Worm (Caenorhabditis elegans) whole organism, late embryonic: ENCODE data around the gene srh-216.

Experiments used
- C08G9.2 ChIP-seq: sonication (generic microtip); optimal IDR thresholded peaks from 2 replicates; lab custom pipeline; 2016; ENCODE audit warnings: mild to moderate bottlenecking, missing genetic modification characterization, moderate library complexity, missing compliant biosample characterization
- C38D4.7 ChIP-seq: fragments of 200-800 bp; sonication (Bioruptor generic); optimal IDR thresholded peaks from 2 replicates; lab custom pipeline; 2018; ENCODE audit warnings: mild to moderate bottlenecking, missing genetic modification characterization, moderate library complexity, missing compliant biosample characterization
- F13H6.1 ChIP-seq: sonication (generic microtip); optimal IDR thresholded peaks from 2 replicates; lab custom pipeline; 2016; ENCODE audit warnings: missing genetic modification characterization, missing compliant biosample characterization
- K02D7.2 ChIP-seq: sonication (generic microtip); optimal IDR thresholded peaks from 2 replicates; lab custom pipeline; 2017; ENCODE audit warnings: mild to moderate bottlenecking, missing genetic modification characterization, missing compliant biosample characterization
- K09A11.1 ChIP-seq: sonication (generic microtip); optimal IDR thresholded peaks from 2 replicates; lab custom pipeline; 2017; ENCODE audit warnings: antibody characterized with exemption, mild to moderate bottlenecking, missing genetic modification characterization, missing compliant biosample characterization; ENCODE audit not compliant: insufficient read depth
- ceh-19 ChIP-seq: fragments of 200-800 bp; sonication (Bioruptor generic); optimal IDR thresholded peaks from 2 replicates; lab custom pipeline; 2018; ENCODE audit warnings: mild to moderate bottlenecking, missing genetic modification characterization, missing compliant biosample characterization
- ceh-22 ChIP-seq: sonication (generic microtip); optimal IDR thresholded peaks from 2 replicates; lab custom pipeline; 2017; ENCODE audit warnings: missing biosample characterization, missing genetic modification characterization
- ceh-31 ChIP-seq: sonication (generic microtip); optimal IDR thresholded peaks from 2 replicates; lab custom pipeline; 2016; ENCODE audit warnings: missing genetic modification characterization, missing compliant biosample characterization
- ceh-34 ChIP-seq: sonication (generic microtip); optimal IDR thresholded peaks from 2 replicates; lab custom pipeline; 2016; ENCODE audit warnings: mild to moderate bottlenecking, missing genetic modification characterization, missing compliant biosample characterization
- ceh-45 ChIP-seq: fragments of 200-800 bp; sonication (Bioruptor generic); IDR thresholded peaks from 2 replicates; pipeline ENCODE4 v1.3.6; 2022; ENCODE audit warnings: missing genetic modification reagents, missing genetic modification characterization, missing compliant biosample characterization
- ceh-6 ChIP-seq: fragments of 200-800 bp; sonication (Bioruptor generic); optimal IDR thresholded peaks from 2 replicates; lab custom pipeline; 2018; ENCODE audit warnings: mild to moderate bottlenecking, missing genetic modification characterization, missing compliant biosample characterization
- che-1 ChIP-seq: sonication (generic microtip); optimal IDR thresholded peaks from 2 replicates; lab custom pipeline; 2016; ENCODE audit warnings: mild to moderate bottlenecking, missing genetic modification characterization, missing compliant biosample characterization
- dmd-4 ChIP-seq: sonication (generic microtip); optimal IDR thresholded peaks from 2 replicates; lab custom pipeline; 2016; ENCODE audit warnings: borderline replicate concordance, missing genetic modification characterization, missing compliant biosample characterization
- dve-1 ChIP-seq: sonication (generic microtip); optimal IDR thresholded peaks from 2 replicates; lab custom pipeline; 2017; ENCODE audit warnings: antibody characterized with exemption, mild to moderate bottlenecking, missing genetic modification characterization, missing compliant biosample characterization
- elt-2 ChIP-seq: sonication (generic microtip); optimal IDR thresholded peaks from 2 replicates; lab custom pipeline; 2016; ENCODE audit warnings: missing genetic modification reagents, missing genetic modification characterization, missing compliant biosample characterization
- elt-4 ChIP-seq: sonication (generic microtip); optimal IDR thresholded peaks from 2 replicates; lab custom pipeline; 2016; ENCODE audit warnings: missing genetic modification characterization, missing compliant biosample characterization
- ets-4 ChIP-seq: sonication (generic microtip); optimal IDR thresholded peaks from 2 replicates; lab custom pipeline; 2016; ENCODE audit warnings: missing genetic modification characterization, missing compliant biosample characterization
- eyg-1 ChIP-seq: sonication (generic microtip); optimal IDR thresholded peaks from 2 replicates; lab custom pipeline; 2016; ENCODE audit warnings: missing genotype, missing genetic modification characterization, missing compliant biosample characterization
- fax-1 ChIP-seq: sonication (generic microtip); optimal IDR thresholded peaks from 2 replicates; lab custom pipeline; 2016; ENCODE audit warnings: missing genotype, missing genetic modification characterization, missing compliant biosample characterization
- fkh-6 ChIP-seq: sonication (generic microtip); optimal IDR thresholded peaks from 2 replicates; lab custom pipeline; 2016; ENCODE audit warnings: missing genetic modification characterization, missing compliant biosample characterization
- gmeb-2 ChIP-seq: sonication (generic microtip); optimal IDR thresholded peaks from 2 replicates; lab custom pipeline; 2016; ENCODE audit warnings: missing genetic modification characterization, inconsistent platforms, missing compliant biosample characterization
- hlh-13 ChIP-seq: fragments of 200-800 bp; sonication (Bioruptor generic); optimal IDR thresholded peaks from 2 replicates; lab custom pipeline; 2018; ENCODE audit warnings: mild to moderate bottlenecking, missing genetic modification characterization, missing compliant biosample characterization
- hlh-15 ChIP-seq: sonication (generic microtip); optimal IDR thresholded peaks from 2 replicates; lab custom pipeline; 2016; ENCODE audit warnings: missing genetic modification characterization, missing compliant biosample characterization
- hlh-8 ChIP-seq: sonication (generic microtip); optimal IDR thresholded peaks from 2 replicates; lab custom pipeline; 2016; ENCODE audit warnings: missing genotype, missing genetic modification characterization, missing compliant biosample characterization
- lim-6 ChIP-seq: sonication (generic microtip); optimal IDR thresholded peaks from 2 replicates; lab custom pipeline; 2016; ENCODE audit warnings: missing genetic modification characterization, missing compliant biosample characterization
- lin-11 ChIP-seq: fragments of 200-800 bp; sonication (Bioruptor generic); optimal IDR thresholded peaks from 2 replicates; lab custom pipeline; 2018; ENCODE audit warnings: mild to moderate bottlenecking, missing genetic modification characterization, missing compliant biosample characterization
- madf-2 ChIP-seq: sonication (generic microtip); optimal IDR thresholded peaks from 2 replicates; lab custom pipeline; 2017; ENCODE audit warnings: missing genetic modification characterization, missing compliant biosample characterization
- mec-3 ChIP-seq: sonication (generic microtip); optimal IDR thresholded peaks from 2 replicates; lab custom pipeline; 2016; ENCODE audit warnings: borderline replicate concordance, missing genetic modification characterization, missing compliant biosample characterization
- nfya-1 ChIP-seq: sonication (generic microtip); optimal IDR thresholded peaks from 2 replicates; lab custom pipeline; 2017; ENCODE audit warnings: missing genetic modification characterization, mild to moderate bottlenecking, missing compliant biosample characterization, antibody characterized with exemption, moderate library complexity
- pag-3 ChIP-seq: sonication (generic microtip); optimal IDR thresholded peaks from 2 replicates; lab custom pipeline; 2016; ENCODE audit warnings: missing compliant biosample characterization, missing genetic modification characterization, borderline replicate concordance
- pat-9 ChIP-seq: fragments of 200-800 bp; sonication (Bioruptor generic); optimal IDR thresholded peaks from 2 replicates; lab custom pipeline; 2018; ENCODE audit warnings: mild to moderate bottlenecking, missing genetic modification characterization, moderate library complexity, missing compliant biosample characterization
- pax-1 ChIP-seq: fragments of 150-350 bp; optimal IDR thresholded peaks from 2 replicates; lab custom pipeline; 2014; ENCODE audit warnings: missing biosample characterization, missing genetic modification characterization
- pha-2 ChIP-seq: sonication (generic microtip); optimal IDR thresholded peaks from 2 replicates; lab custom pipeline; 2017; ENCODE audit warnings: mild to moderate bottlenecking, missing genetic modification characterization, missing compliant biosample characterization
- pqm-1 ChIP-seq: sonication (generic microtip); optimal IDR thresholded peaks from 2 replicates; lab custom pipeline; 2016; ENCODE audit warnings: missing genetic modification characterization, missing compliant biosample characterization
- pros-1 ChIP-seq: fragments of 150-350 bp; optimal IDR thresholded peaks from 2 replicates; lab custom pipeline; 2014; ENCODE audit warnings: missing biosample characterization, missing genetic modification reagents, missing genetic modification characterization
- rnt-1 ChIP-seq: sonication (generic microtip); optimal IDR thresholded peaks from 2 replicates; lab custom pipeline; 2016; ENCODE audit warnings: missing genetic modification characterization, missing compliant biosample characterization
- sdc-2 ChIP-seq: sonication (generic microtip); optimal IDR thresholded peaks from 2 replicates; lab custom pipeline; 2016; ENCODE audit warnings: missing genotype, missing genetic modification characterization, missing compliant biosample characterization
- syd-9 ChIP-seq: sonication (generic microtip); optimal IDR thresholded peaks from 2 replicates; lab custom pipeline; 2016; ENCODE audit warnings: mild to moderate bottlenecking, missing genetic modification characterization, moderate library complexity, missing compliant biosample characterization
- unc-3 ChIP-seq, 2 experiments: fragments of 200-800 bp in 1 of 2; sonication (Bioruptor generic) in 1 of 2; sonication (generic microtip) in 1 of 2; conservative IDR thresholded peaks in 1 of 2; optimal IDR thresholded peaks in 1 of 2; 2 replicates each; pipeline versions ENCODE4 v1.3.6 to Lab custom; 2016 to 2022; ENCODE audit warnings: missing compliant biosample characterization in 2 of 2, missing genetic modification characterization in 2 of 2, missing genetic modification reagents in 1 of 2
- zip-5 ChIP-seq: sonication (generic microtip); optimal IDR thresholded peaks from 2 replicates; lab custom pipeline; 2016; ENCODE audit warnings: missing genetic modification characterization, missing compliant biosample characterization

srh-216 gene

DNA sequence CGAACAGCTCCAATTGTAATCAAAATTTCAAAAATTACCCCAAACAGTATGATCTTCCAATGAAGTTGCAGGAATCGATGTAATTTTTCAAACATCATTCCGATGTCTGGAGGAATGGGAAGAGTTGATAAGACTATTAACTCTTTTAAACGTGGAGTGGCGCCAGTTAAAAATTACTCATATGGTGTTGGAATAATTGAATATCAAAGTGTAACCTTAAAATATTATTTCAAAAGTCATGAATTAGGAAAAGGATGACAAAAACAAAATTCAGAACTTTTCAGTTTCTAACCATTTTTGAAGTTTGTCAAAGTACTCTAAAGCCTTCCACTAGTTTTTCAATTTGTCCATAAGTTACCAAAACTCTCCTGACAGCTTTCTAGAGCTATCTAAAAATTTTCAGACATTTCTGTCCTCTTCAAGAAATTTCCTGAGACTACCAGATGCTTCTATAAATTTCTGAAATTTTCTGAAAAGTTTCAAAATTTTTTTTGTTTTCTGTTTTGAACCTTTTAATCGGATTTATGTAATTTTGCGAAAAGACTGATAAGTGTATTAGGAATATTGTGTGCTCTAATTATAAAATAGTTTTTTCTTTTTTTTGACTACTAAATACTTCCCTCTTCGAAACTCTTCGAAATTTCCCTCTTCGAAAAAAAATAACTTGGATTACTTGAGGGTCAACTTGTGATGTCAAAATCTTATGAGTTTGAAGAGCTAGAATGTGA, 26.7 kb upstream of the srh-216 start, which contains the start of the genes clec-35 and clec-27:
Gene clec-35 (minus strand): TSS at position 101 of the 728 bp plus-strand sequence.
Gene clec-27 (plus strand): TSS at position 678 of the 728 bp plus-strand sequence.
- TF ChIP-seq syd-9 (tag; lab: Kevin White, UChicago) = no peak
- no peak for TF ChIP-seq nfya-1
- no peak for TF ChIP-seq hlh-13 (GFP tag; lab: Kevin White, UChicago)
- TF ChIP-seq hlh-15 (tag; lab: Kevin White, UChicago) = no peak
- TF ChIP-seq F13H6.1 = no peak
- no peak for TF ChIP-seq ceh-19
- TF ChIP-seq pha-2 (tag; lab: Kevin White, UChicago) = no peak
- no peak for TF ChIP-seq elt-2 (tag; lab: Kevin White, UChicago)
- no peak for TF ChIP-seq K02D7.2 (tag; lab: Kevin White, UChicago)
- no peak for TF ChIP-seq fkh-6 (tag; lab: Kevin White, UChicago)
- no peak for TF ChIP-seq ceh-22 (tag; lab: Kevin White, UChicago)
- TF ChIP-seq lin-11 (tag; lab: Kevin White, UChicago) = no peak
- TF ChIP-seq eyg-1 (tag; lab: Kevin White, UChicago) = no peak
- no peak for TF ChIP-seq lim-6 (tag; lab: Kevin White, UChicago)
- no peak for TF ChIP-seq ceh-31 (tag; lab: Kevin White, UChicago)
- TF ChIP-seq elt-4 = no peak
- no peak for TF ChIP-seq C38D4.7

DNA sequence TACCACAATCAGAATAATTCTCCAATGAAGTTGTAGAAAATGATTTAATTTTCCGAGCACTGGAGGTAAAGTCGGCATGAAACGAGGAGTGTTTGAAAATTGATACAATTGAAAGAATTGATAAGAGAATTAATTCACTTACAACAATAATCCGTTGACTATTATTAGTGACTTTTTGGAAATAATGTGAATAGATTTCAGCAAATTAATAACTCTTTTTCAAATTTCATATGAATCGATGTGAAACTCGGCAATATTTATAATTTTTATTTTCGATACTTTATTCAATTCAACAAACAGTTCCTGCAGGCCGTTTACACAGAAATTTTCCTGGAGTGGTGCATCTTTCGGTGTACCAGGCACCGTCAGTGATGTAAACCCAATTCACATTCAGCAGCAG, 24.6 kb upstream of the srh-216 start, which contains the start of gene clec-37:
Gene clec-37 (minus strand): TSS at position 101 of the 400 bp plus-strand sequence.
- TF ChIP-seq zip-5 (tag; lab: Kevin White, UChicago) = no peak
- no peak for TF ChIP-seq hlh-8
- no peak for TF ChIP-seq sdc-2
- no peak for TF ChIP-seq unc-3 (GFP tag; conservative IDR thresholded peaks at IDR 0.05; lab: Robert Waterston, UW)
- TF ChIP-seq unc-3 (tag; optimal IDR thresholded peaks at IDR 0.05; lab: Kevin White, UChicago) = no peak
- no peak for TF ChIP-seq pqm-1 (tag; lab: Kevin White, UChicago)
- no peak for TF ChIP-seq pax-1
- TF ChIP-seq pat-9 (tag; lab: Kevin White, UChicago) = no peak
- no peak for TF ChIP-seq K09A11.1 (tag; lab: Kevin White, UChicago)
- TF ChIP-seq rnt-1 = no peak
- no peak for TF ChIP-seq pag-3 (tag; lab: Kevin White, UChicago)
- no peak for TF ChIP-seq ets-4 (tag; lab: Kevin White, UChicago)
- no peak for TF ChIP-seq fax-1 (tag; lab: Kevin White, UChicago)

DNA sequence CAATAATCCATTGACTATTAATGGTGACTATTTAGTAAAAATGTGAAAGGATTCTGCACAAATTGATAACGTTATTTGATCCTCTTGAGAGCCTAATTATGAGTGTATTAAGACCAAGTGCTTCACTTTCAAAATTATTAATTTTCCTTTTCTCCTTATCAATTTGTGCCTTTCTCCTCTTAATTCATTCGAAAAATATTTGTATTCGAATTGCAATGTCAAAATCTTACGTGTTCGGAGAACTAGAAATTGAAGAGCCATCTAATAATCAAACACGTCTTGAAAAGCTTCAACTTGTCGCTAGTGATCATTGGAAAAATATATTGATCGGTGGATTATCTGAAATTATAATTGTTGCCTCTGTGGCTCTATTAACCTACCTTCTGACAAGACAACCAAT, 21.1 kb upstream of the srh-216 start, which contains the start of the genes clec-36 and clec-26:
Gene clec-36 (minus strand): TSS at position 101 of the 400 bp plus-strand sequence.
Gene clec-26 (plus strand): TSS at position 114 of the 400 bp plus-strand sequence.
- TF ChIP-seq lim-6 (tag; lab: Kevin White, UChicago) (no peak), ceh-19 (no peak)

DNA sequence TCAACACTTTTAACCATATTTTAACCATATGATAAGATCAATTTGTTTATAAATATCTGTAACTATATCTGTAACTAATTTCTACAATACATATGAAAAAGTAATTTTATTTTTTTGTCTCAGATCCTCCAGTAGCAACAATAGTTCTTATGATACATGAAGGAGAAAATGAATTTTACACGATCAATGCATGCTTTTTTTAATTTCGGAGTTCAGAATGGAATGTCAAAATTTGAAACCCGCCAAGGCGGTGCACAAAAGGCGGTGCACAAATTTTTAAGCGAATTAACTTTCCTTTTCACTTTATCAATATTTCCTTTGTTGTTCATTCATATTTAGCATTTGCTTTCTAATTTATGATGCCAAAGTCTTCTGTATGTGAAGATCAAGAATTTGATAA, 15.6 kb upstream of the srh-216 start, which contains the start of gene clec-25:
Gene clec-25 (plus strand): TSS at position 301 of the 400 bp plus-strand sequence.
- TF ChIP-seq ets-4 (tag; lab: Kevin White, UChicago) (no peak), mec-3 (tag; lab: Kevin White, UChicago) (no peak), dmd-4 (tag; lab: Kevin White, UChicago) (no peak), K02D7.2 (tag; lab: Kevin White, UChicago) (no peak)

DNA sequence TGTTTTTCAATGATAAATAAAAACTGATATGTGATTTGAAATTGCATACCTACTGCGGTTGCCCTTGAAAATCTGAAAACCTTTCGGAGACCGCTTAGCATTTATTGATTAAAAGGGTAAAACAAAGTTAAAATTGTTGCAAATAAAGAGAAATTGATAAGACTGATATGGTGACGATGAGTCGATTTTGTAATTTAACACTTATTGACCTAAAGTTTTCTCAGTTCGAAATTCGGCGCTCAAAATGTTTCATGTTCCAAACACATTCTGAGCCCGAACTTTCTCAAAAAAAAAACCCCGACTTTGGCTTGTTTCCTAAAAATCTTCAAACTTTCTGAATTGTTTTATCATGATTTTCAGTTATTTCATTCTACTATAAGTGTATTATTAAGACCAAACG, 13.6 kb upstream of the srh-216 start, which contains the start of gene clec-40:
Gene clec-40 (minus strand): TSS at position 101 of the 400 bp plus-strand sequence.
- TF ChIP-seq che-1 (tag; lab: Kevin White, UChicago) (no peak), pax-1 (no peak), madf-2 (tag; lab: Kevin White, UChicago) (no peak), unc-3 (GFP tag; conservative IDR thresholded peaks at IDR 0.05; lab: Robert Waterston, UW) (no peak), unc-3 (tag; optimal IDR thresholded peaks at IDR 0.05; lab: Kevin White, UChicago) (no peak), ceh-6 (no peak), dmd-4 (tag; lab: Kevin White, UChicago) (no peak), ceh-45 (GFP tag; lab: Robert Waterston, UW) (no peak), F13H6.1 (no peak), gmeb-2 (tag; lab: Kevin White, UChicago) (no peak), pros-1 (no peak), ceh-34 (tag; lab: Kevin White, UChicago) (no peak), C08G9.2 (no peak), syd-9 (tag; lab: Kevin White, UChicago) (no peak), dve-1 (tag; lab: Kevin White, UChicago) (no peak)
